Fruit fly (Drosophila melanogaster): ENCODE results near the gene CG9662.
"Not testable (repeated sequence)": the region's sequence is repeated elsewhere in the genome, so short reads cannot be mapped to it uniquely, and the experiment has no call there.

Gene CG9662

dm6 chr2L:3410260-3410659 lies 33.7 kb upstream of the CG9662 start, which contains the start of gene CG8840:
Gene CG8840 (plus strand): TSS chr2L:3410560.
- no peak for TF ChIP-seq HLH106 (tag; optimal IDR thresholded peaks at IDR 0.05)
- TF ChIP-seq CG9705 (GFP tag; optimal IDR thresholded peaks at IDR 0.05), result no peak

- TF ChIP-seq dmrt93B (GFP tag; optimal IDR thresholded peaks at IDR 0.05), result no peak
- TF ChIP-seq pan (optimal IDR thresholded peaks at IDR 0.05), result no peak
- no peak for TF ChIP-seq CG32264 (GFP tag; optimal IDR thresholded peaks at IDR 0.05)
- no peak for TF ChIP-seq psq (GFP tag; optimal IDR thresholded peaks at IDR 0.05)
- peak; percentile 98 for TF ChIP-seq Dfd (GFP tag; optimal IDR thresholded peaks at IDR 0.05)
- no peak for TF ChIP-seq dl (GFP tag; optimal IDR thresholded peaks at IDR 0.05; ENCODE audit: insufficient read depth in 1 of 2, partially characterized antibody in 2 of 2)
Observed at dm6 chr2L:3407722-3408121, 31.2 kb upstream of the CG9662 start.

dm6 chr2L:3397594-3398073 lies 21.1 kb upstream of the CG9662 start, which contains the start of gene CG34175:
Gene CG34175 (plus strand): TSS chr2L:3398023.
- no peak for TF ChIP-seq pan (optimal IDR thresholded peaks at IDR 0.05)
- TF ChIP-seq fru (GFP tag; optimal IDR thresholded peaks at IDR 0.05), result no peak
- no peak for TF ChIP-seq Mio (GFP tag; optimal IDR thresholded peaks at IDR 0.05)
- TF ChIP-seq Myc (optimal IDR thresholded peaks at IDR 0.05), result no peak
- TF ChIP-seq Hr83 (GFP tag; optimal IDR thresholded peaks at IDR 0.05; ENCODE audit: poor library complexity, severe bottlenecking), result no peak
- TF ChIP-seq rgr (GFP tag; optimal IDR thresholded peaks at IDR 0.05), result no peak
- TF ChIP-seq Dfd (GFP tag; optimal IDR thresholded peaks at IDR 0.05), result no peak
- no peak for TF ChIP-seq lola (GFP tag; optimal IDR thresholded peaks at IDR 0.05)

- not testable (repeated sequence) for TF ChIP-seq psq, OdsH, rgr (GFP tag; optimal IDR thresholded peaks at IDR 0.05)
Observed at dm6 chr2L:3388396-3388795, 11.9 kb upstream of the CG9662 start, which contains the start of gene CG42460. Gene CG42460 (minus strand): TSS chr2L:3388496.

dm6 chr2L:3387643-3388042 lies 11.1 kb upstream of the CG9662 start, which contains the start of gene Sfp23F:
Gene Sfp23F (minus strand): TSS chr2L:3387743.
- TF ChIP-seq HLH106 (tag; optimal IDR thresholded peaks at IDR 0.05) (no peak), fru (GFP tag; optimal IDR thresholded peaks at IDR 0.05) (no peak), CrebA (GFP tag; optimal IDR thresholded peaks at IDR 0.05; ENCODE audit: borderline replicate concordance) (no peak), Myc (optimal IDR thresholded peaks at IDR 0.05) (no peak), Dif (GFP tag; optimal IDR thresholded peaks at IDR 0.05; ENCODE audit: partially characterized antibody) (no peak), h (GFP tag; optimal IDR thresholded peaks at IDR 0.05) (no peak), usp (GFP tag; optimal IDR thresholded peaks at IDR 0.05) (no peak), dsf (GFP tag; optimal IDR thresholded peaks at IDR 0.05; ENCODE audit: borderline replicate concordance) (no peak), ey (GFP tag; optimal IDR thresholded peaks at IDR 0.05) (no peak), CG32264 (GFP tag; optimal IDR thresholded peaks at IDR 0.05) (no peak), woc (GFP tag; optimal IDR thresholded peaks at IDR 0.05) (no peak), psq (GFP tag; optimal IDR thresholded peaks at IDR 0.05) (no peak), tai (GFP tag; optimal IDR thresholded peaks at IDR 0.05) (no peak), OdsH (GFP tag; optimal IDR thresholded peaks at IDR 0.05) (no peak), Hr83 (GFP tag; optimal IDR thresholded peaks at IDR 0.05; ENCODE audit: poor library complexity, severe bottlenecking) (no peak), CG9705 (GFP tag; optimal IDR thresholded peaks at IDR 0.05) (no peak), Rel (GFP tag; optimal IDR thresholded peaks at IDR 0.05) (no peak), Rel (tag; optimal IDR thresholded peaks at IDR 0.05) (no peak), sage (GFP tag; optimal IDR thresholded peaks at IDR 0.05) (no peak), brk (GFP tag; optimal IDR thresholded peaks at IDR 0.05) (no peak), jim (GFP tag; optimal IDR thresholded peaks at IDR 0.05) (no peak)

dm6 chr2L:3375611-3376010 lies 926 bp downstream of the CG9662 start, which contains the start of gene CG15412:
Gene CG15412 (minus strand): TSS chr2L:3375711.
- no peak for TF ChIP-seq Vsx2 (GFP tag; optimal IDR thresholded peaks at IDR 0.05; ENCODE audit: partially characterized antibody)
- no peak for TF ChIP-seq ey (GFP tag; optimal IDR thresholded peaks at IDR 0.05)
- no peak for TF ChIP-seq dmrt93B (GFP tag; optimal IDR thresholded peaks at IDR 0.05)
- no peak for TF ChIP-seq jim (GFP tag; optimal IDR thresholded peaks at IDR 0.05)
- TF ChIP-seq br (GFP tag; optimal IDR thresholded peaks at IDR 0.05), result no peak

Data from whole organism, wandering third instar larva.